Worm (Caenorhabditis elegans) whole organism, L3 larva: Measurements from ENCODE around the gene R07B1.5.

Experiments
- R02D3.7 ChIP-seq: fragments of 150-350 bp; optimal IDR thresholded peaks from 2 replicates; lab custom pipeline; 2014; ENCODE audit warnings: missing biosample characterization, missing genetic modification characterization
- aly-2 ChIP-seq: fragments of 150-350 bp; optimal IDR thresholded peaks from 2 replicates; lab custom pipeline; 2014; ENCODE audit warnings: missing biosample characterization, missing genetic modification characterization
- ceh-16 ChIP-seq: sonication (generic microtip); optimal IDR thresholded peaks from 2 replicates; lab custom pipeline; 2017; ENCODE audit warnings: missing biosample characterization, missing genetic modification characterization
- ceh-82 ChIP-seq: fragments of 150-350 bp; optimal IDR thresholded peaks from 2 replicates; lab custom pipeline; 2014; ENCODE audit warnings: missing biosample characterization, missing genetic modification characterization
- daf-12 ChIP-seq: fragments of 150-350 bp; optimal IDR thresholded peaks from 2 replicates; lab custom pipeline; 2014; ENCODE audit warnings: missing biosample characterization, missing genetic modification reagents, missing genetic modification characterization
- egl-27 ChIP-seq: sonication (generic microtip); optimal IDR thresholded peaks from 4 replicates; lab custom pipeline; 2017; ENCODE audit warnings: missing biosample characterization, missing genetic modification reagents, missing genetic modification characterization
- egl-5 ChIP-seq: fragments of 150-350 bp; optimal IDR thresholded peaks from 2 replicates; lab custom pipeline; 2017; ENCODE audit warnings: missing biosample characterization, missing genetic modification reagents, missing genetic modification characterization, inconsistent platforms
- elt-1 ChIP-seq: fragments of 150-350 bp; optimal IDR thresholded peaks from 2 replicates; lab custom pipeline; 2014; ENCODE audit warnings: missing biosample characterization, missing genetic modification characterization
- elt-3 ChIP-seq, 3 experiments: fragments of 150-350 bp in 1 of 3; sonication (generic microtip) in 2 of 3; optimal IDR thresholded peaks; 2 replicates in 2 of 3; 4 replicates in 1 of 3; lab custom pipeline; 2014 to 2017; ENCODE audit warnings: missing biosample characterization in 3 of 3, missing genetic modification characterization in 3 of 3
- eor-1 ChIP-seq, 2 experiments: fragments of 150-350 bp; optimal IDR thresholded peaks; 2 replicates each; lab custom pipeline; 2014 to 2018; ENCODE audit warnings: missing biosample characterization in 2 of 2, missing genetic modification characterization in 2 of 2
- fkh-10 ChIP-seq: sonication (generic microtip); optimal IDR thresholded peaks from 2 replicates; lab custom pipeline; 2017; ENCODE audit warnings: missing biosample characterization, missing genetic modification reagents, missing genetic modification characterization
- fkh-2 ChIP-seq: fragments of 150-350 bp; optimal IDR thresholded peaks from 2 replicates; lab custom pipeline; 2014; ENCODE audit warnings: missing biosample characterization, missing genetic modification reagents, missing genetic modification characterization
- fos-1 ChIP-seq: fragments of 150-350 bp; optimal IDR thresholded peaks from 2 replicates; lab custom pipeline; 2014; ENCODE audit warnings: missing biosample characterization, missing genetic modification characterization
- hmg-11 ChIP-seq: sonication (generic microtip); optimal IDR thresholded peaks from 2 replicates; lab custom pipeline; 2016; ENCODE audit warnings: missing genetic modification characterization, missing compliant biosample characterization
- jun-1 ChIP-seq: fragments of 150-350 bp; optimal IDR thresholded peaks from 2 replicates; lab custom pipeline; 2014; ENCODE audit warnings: missing biosample characterization, missing genetic modification reagents, missing genetic modification characterization
- lin-15B ChIP-seq: fragments of 150-350 bp; optimal IDR thresholded peaks from 2 replicates; lab custom pipeline; 2014; ENCODE audit warnings: missing biosample characterization, missing genetic modification characterization
- lin-39 ChIP-seq: fragments of 150-350 bp; optimal IDR thresholded peaks from 2 replicates; lab custom pipeline; 2018; ENCODE audit warnings: missing biosample characterization, missing genetic modification reagents, missing genetic modification characterization
- mdl-1 ChIP-seq: fragments of 150-350 bp; optimal IDR thresholded peaks from 2 replicates; lab custom pipeline; 2014; ENCODE audit warnings: missing biosample characterization, missing genetic modification characterization
- mml-1 ChIP-seq: fragments of 150-350 bp; sonication (generic microtip); optimal IDR thresholded peaks from 3 replicates; lab custom pipeline; 2014; ENCODE audit warnings: missing biosample characterization, missing genetic modification characterization
- nfya-1 ChIP-seq: sonication (generic microtip); optimal IDR thresholded peaks from 2 replicates; lab custom pipeline; 2017; ENCODE audit warnings: missing genetic modification characterization, mild to moderate bottlenecking, missing compliant biosample characterization, antibody characterized with exemption, moderate library complexity; ENCODE audit not compliant: insufficient read depth
- nhr-11 ChIP-seq: fragments of 150-350 bp; optimal IDR thresholded peaks from 2 replicates; lab custom pipeline; 2014; ENCODE audit warnings: missing biosample characterization, missing genetic modification characterization
- nhr-12 ChIP-seq: fragments of 150-350 bp; optimal IDR thresholded peaks from 2 replicates; lab custom pipeline; 2014; ENCODE audit warnings: missing biosample characterization, missing genetic modification characterization
- nhr-25 ChIP-seq: sonication (generic microtip); optimal IDR thresholded peaks from 2 replicates; lab custom pipeline; 2017; ENCODE audit warnings: missing biosample characterization, missing genetic modification characterization
- nhr-28 ChIP-seq: fragments of 150-350 bp; optimal IDR thresholded peaks from 2 replicates; lab custom pipeline; 2014; ENCODE audit warnings: missing biosample characterization, missing genetic modification characterization
- nhr-43 ChIP-seq: sonication (generic microtip); optimal IDR thresholded peaks from 2 replicates; lab custom pipeline; 2016; ENCODE audit warnings: mild to moderate bottlenecking, missing genetic modification characterization, missing compliant biosample characterization; ENCODE audit not compliant: poor library complexity, severe bottlenecking
- nhr-67 ChIP-seq: fragments of 150-350 bp; optimal IDR thresholded peaks from 2 replicates; lab custom pipeline; 2014; ENCODE audit warnings: missing biosample characterization, missing genetic modification characterization
- nhr-76 ChIP-seq: fragments of 150-350 bp; sonication (generic microtip); optimal IDR thresholded peaks from 5 replicates; lab custom pipeline; 2014; ENCODE audit warnings: missing biosample characterization, missing genetic modification characterization
- nhr-77 ChIP-seq: fragments of 150-350 bp; optimal IDR thresholded peaks from 2 replicates; lab custom pipeline; 2014; ENCODE audit warnings: missing biosample characterization, missing genetic modification characterization
- pqm-1 ChIP-seq: fragments of 150-350 bp; optimal IDR thresholded peaks from 2 replicates; lab custom pipeline; 2017; ENCODE audit warnings: missing biosample characterization, missing genetic modification characterization, inconsistent platforms
- sea-2 ChIP-seq: fragments of 150-350 bp; sonication (generic microtip); optimal IDR thresholded peaks from 4 replicates; lab custom pipeline; 2014; ENCODE audit warnings: missing biosample characterization, missing genetic modification reagents, missing genetic modification characterization
- snpc-4 ChIP-seq: fragments of 150-350 bp; optimal IDR thresholded peaks from 2 replicates; lab custom pipeline; 2014; ENCODE audit warnings: missing biosample characterization, missing genetic modification characterization
- tbx-2 ChIP-seq: sonication (generic microtip); optimal IDR thresholded peaks from 2 replicates; lab custom pipeline; 2016; ENCODE audit warnings: mild to moderate bottlenecking, missing genetic modification characterization, missing compliant biosample characterization
- unc-39 ChIP-seq: sonication (generic microtip); optimal IDR thresholded peaks from 4 replicates; lab custom pipeline; 2017; ENCODE audit warnings: missing biosample characterization, missing genetic modification characterization
- unc-62 ChIP-seq: fragments of 150-350 bp; sonication (generic microtip); optimal IDR thresholded peaks from 4 replicates; lab custom pipeline; 2014; ENCODE audit warnings: missing biosample characterization, missing genetic modification reagents, missing genetic modification characterization
- zag-1 ChIP-seq: fragments of 150-350 bp; optimal IDR thresholded peaks from 2 replicates; lab custom pipeline; 2014; ENCODE audit warnings: missing biosample characterization, missing genetic modification characterization
- ztf-11 ChIP-seq: fragments of 150-350 bp; optimal IDR thresholded peaks from 2 replicates; lab custom pipeline; 2014; ENCODE audit warnings: missing biosample characterization, missing genetic modification characterization
- ztf-4 ChIP-seq: fragments of 150-350 bp; optimal IDR thresholded peaks from 2 replicates; lab custom pipeline; 2014; ENCODE audit warnings: missing biosample characterization, missing genetic modification characterization

The R07B1.5 gene

DNA sequence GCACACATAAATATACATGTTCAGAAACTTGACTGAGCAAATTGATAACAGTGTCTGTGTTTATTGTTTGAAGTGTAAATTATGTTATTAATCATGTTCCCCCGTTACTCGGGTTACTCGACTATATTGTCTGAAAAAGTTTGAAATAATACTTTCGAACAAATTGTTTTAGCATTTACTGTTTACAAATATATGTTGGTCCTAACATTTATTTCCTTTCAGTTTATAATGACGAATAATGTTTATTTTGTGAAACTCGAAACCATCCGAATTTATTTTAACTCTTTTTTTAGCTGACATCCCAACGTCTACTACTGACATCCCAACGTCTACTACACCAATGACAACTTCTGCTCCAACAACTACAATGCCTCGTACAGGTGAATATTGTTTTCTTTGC lies 5.4 kb downstream of the R07B1.5 start, which contains the start of gene R07B1.7:
Gene R07B1.7 (plus strand): TSS at position 301 of the 400 bp plus-strand sequence.
- TF ChIP-seq daf-12 (tag; lab: Kevin White, UChicago) (no peak), elt-1 (no peak), R02D3.7 (no peak), unc-39 (tag; lab: Kevin White, UChicago) (no peak), fos-1 (tag; lab: Kevin White, UChicago) (no peak), pqm-1 (tag; lab: Kevin White, UChicago) (no peak), hmg-11 (tag; lab: Kevin White, UChicago) (no peak), nhr-28 (no peak), snpc-4 (no peak), ceh-16 (no peak), nhr-11 (tag; lab: Kevin White, UChicago) (no peak), unc-62 (GFP tag; lab: Kevin White, UChicago) (no peak), nfya-1 (tag; lab: Kevin White, UChicago) (no peak), nhr-67 (tag; lab: Kevin White, UChicago) (no peak)

- TF ChIP-seq nhr-76 (tag; lab: Kevin White, UChicago): no peak
- TF ChIP-seq ceh-82 (tag; lab: Kevin White, UChicago): no peak
- no peak for TF ChIP-seq nhr-12
- no peak for TF ChIP-seq fkh-10
- no peak for TF ChIP-seq mdl-1 (tag; lab: Kevin White, UChicago)
- no peak for TF ChIP-seq nhr-28
- no peak for TF ChIP-seq lin-39 (tag; lab: Kevin White, UChicago)
- no peak for TF ChIP-seq R02D3.7
- TF ChIP-seq ceh-16: no peak
- no peak for TF ChIP-seq ztf-11
- no peak for TF ChIP-seq eor-1 (tag; optimal IDR thresholded peaks at IDR 0.05; lab: Kevin White, UChicago)
- no peak for TF ChIP-seq egl-5 (tag; lab: Kevin White, UChicago)
- no peak for TF ChIP-seq nhr-77
- TF ChIP-seq unc-39 (tag; lab: Kevin White, UChicago): no peak
- TF ChIP-seq nhr-11 (tag; lab: Kevin White, UChicago): no peak
- TF ChIP-seq tbx-2: no peak
- no peak for TF ChIP-seq egl-27 (tag; lab: Kevin White, UChicago)
- no peak for TF ChIP-seq lin-15B (tag; lab: Kevin White, UChicago)
Observed at ce11 chrX:9869522-9869921, 6.1 kb downstream of the R07B1.5 start, which contains the start of gene R07B1.13. TSS of gene R07B1.13 (plus strand) at chrX:9869822.

DNA sequence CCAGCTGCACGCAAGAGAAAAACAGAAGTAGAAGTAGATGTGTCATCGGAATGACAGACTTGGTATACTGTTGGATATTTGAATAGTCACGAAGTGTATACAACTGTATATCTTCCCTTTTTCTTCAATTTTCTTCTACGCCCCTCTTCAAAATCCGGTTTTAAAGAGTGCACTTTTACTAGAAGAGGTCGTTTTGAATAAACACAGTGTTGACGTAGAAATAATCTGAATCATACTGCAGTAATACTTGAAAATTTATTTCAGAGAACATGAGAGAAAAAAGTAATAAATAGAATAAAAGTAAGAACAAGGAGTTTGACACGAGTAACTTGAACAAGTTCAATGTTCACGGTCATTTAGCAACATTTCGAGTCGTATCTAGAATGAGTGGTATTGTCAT lies 9.2 kb downstream of the R07B1.5 start, which contains the start of gene R07B1.8:
Gene R07B1.8 (minus strand): TSS at position 101 of the 400 bp plus-strand sequence.
- TF ChIP-seq fkh-2 (tag; lab: Kevin White, UChicago) (no peak), nhr-11 (tag; lab: Kevin White, UChicago) (no peak), ceh-16 (no peak), daf-12 (tag; lab: Kevin White, UChicago) (no peak), nfya-1 (tag; lab: Kevin White, UChicago) (no peak), jun-1 (no peak), sea-2 (no peak), zag-1 (tag; lab: Kevin White, UChicago) (no peak), eor-1 (tag; optimal IDR thresholded peaks at IDR 0.05; lab: Kevin White, UChicago) (no peak), nhr-28 (no peak), unc-39 (tag; lab: Kevin White, UChicago) (no peak), mml-1 (tag; lab: Kevin White, UChicago) (no peak), aly-2 (tag; lab: Kevin White, UChicago) (no peak), nhr-25 (no peak), tbx-2 (no peak), ztf-4 (tag; lab: Kevin White, UChicago) (no peak), mdl-1 (tag; lab: Kevin White, UChicago) (no peak), elt-3 (tag; optimal IDR thresholded peaks at IDR 0.05; lab: Kevin White, UChicago) (no peak)
- TF ChIP-seq, all 47 proteins: peak for 0

DNA sequence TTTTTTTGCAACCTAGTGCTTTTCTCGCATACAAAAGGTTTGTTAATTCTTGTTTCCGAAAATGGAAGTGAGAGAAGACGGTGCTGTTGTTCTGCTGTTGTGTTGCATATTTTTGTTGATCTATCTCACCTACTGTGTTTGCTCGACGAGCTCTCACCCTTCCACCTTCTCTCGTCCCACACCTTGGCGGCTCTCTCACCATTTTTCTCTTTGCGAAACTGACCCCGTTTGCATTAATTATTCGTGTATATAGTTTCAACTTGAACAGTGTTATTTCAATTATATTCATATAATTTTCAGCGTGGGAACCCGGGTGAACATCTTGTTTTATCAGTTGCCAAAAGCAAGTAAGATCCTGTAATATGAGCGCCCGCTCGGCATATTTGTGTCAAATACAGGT lies 13.7 kb downstream of the R07B1.5 start, which contains the start of gene R07B1.9:
Gene R07B1.9 (plus strand): TSS at position 301 of the 400 bp plus-strand sequence.
- TF ChIP-seq nhr-43 (tag; lab: Kevin White, UChicago) (no peak), lin-39 (tag; lab: Kevin White, UChicago) (no peak), nhr-11 (tag; lab: Kevin White, UChicago) (no peak), unc-39 (tag; lab: Kevin White, UChicago) (no peak), egl-27 (tag; lab: Kevin White, UChicago) (no peak), snpc-4 (no peak)
